Worm (Caenorhabditis elegans): Measurements from ENCODE around the gene Y39A1A.16.
A peak's percentile ranks its signal among the peaks of the same experiment; 100 is the strongest.

The Y39A1A.16 gene

DNA sequence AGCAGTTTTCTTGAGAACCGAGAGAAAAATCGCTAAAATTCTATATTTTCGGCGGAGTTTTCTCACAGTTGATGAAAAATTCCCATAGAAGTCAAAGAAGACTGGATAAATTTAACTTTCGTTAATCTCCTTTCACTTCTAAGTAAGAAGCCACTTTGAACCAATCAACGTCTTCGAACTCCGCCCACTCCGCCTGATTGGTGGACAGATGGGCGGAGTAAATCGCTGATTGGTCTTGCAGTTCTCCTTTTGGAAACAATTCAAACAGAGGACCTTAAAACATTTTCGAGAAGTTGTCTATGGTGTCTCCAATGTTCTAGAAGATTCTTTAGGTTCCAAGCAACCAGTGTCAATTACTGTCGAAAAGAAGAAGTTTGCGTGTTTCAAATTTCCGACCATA is 20.7 kb upstream of the Y39A1A.16 start:
- TF ChIP-seq nhr-21 (tag; optimal IDR thresholded peaks at IDR 0.05) (no peak), nhr-10 (tag; optimal IDR thresholded peaks at IDR 0.05) (no peak), unc-62 (GFP tag; optimal IDR thresholded peaks at IDR 0.05) (no peak), nhr-25 (tag; optimal IDR thresholded peaks at IDR 0.05) (no peak), sma-3 (GFP tag; optimal IDR thresholded peaks at IDR 0.05) (no peak), F13H6.1 (tag; optimal IDR thresholded peaks at IDR 0.05) (no peak), lin-11 (tag; optimal IDR thresholded peaks at IDR 0.05) (no peak), aly-2 (tag; optimal IDR thresholded peaks at IDR 0.05) (no peak)

DNA sequence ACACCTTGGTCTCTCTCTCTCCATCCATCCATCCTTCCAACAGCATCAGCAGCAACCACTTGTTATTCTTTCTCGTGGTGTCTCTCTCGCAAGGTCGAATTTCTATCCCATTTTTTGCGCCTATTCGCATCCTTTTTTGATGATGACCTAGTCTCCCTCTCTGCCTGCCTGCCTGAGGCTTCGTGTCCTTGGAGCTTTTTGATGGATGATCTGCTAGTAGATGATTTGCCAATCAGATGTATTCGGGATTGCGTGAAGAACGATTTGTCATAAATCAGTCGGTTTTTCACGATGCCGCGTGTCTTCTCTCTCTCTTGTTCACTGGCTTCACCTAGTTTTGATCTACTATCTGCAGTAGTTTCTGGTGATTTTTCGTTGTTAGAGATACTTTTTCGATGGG is 17.8 kb upstream of the Y39A1A.16 start:
- TF ChIP-seq ama-1 (optimal IDR thresholded peaks at IDR 0.05) (no peak), ztf-1 (GFP tag; conservative IDR thresholded peaks at IDR 0.05) (no peak), sma-3 (GFP tag; optimal IDR thresholded peaks at IDR 0.05) (peak; percentile 11), F13H6.1 (tag; optimal IDR thresholded peaks at IDR 0.05) (no peak), nhr-25 (tag; optimal IDR thresholded peaks at IDR 0.05) (peak; percentile 30), fos-1 (tag; optimal IDR thresholded peaks at IDR 0.05) (no peak), nhr-129 (tag; optimal IDR thresholded peaks at IDR 0.05) (peak; percentile 7)

DNA sequence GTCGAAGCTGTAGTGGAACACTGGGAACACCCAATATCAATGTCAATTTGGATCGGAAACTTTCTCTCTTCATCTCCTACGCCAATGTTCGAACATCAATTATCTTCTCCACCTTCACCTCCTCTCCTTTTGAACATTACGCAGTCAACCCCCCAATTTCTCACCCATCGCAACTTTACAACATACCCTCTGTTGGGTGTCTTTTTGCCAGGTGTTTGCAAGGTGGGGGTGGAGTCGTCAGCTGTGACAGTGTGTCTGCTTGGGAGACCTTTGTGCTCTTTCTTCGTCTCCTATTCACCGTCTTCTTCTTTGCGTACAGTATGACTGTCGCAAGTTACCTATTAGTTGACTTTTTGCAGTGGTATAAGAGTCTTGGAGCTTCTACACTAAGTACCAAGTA is 12.4 kb upstream of the Y39A1A.16 start:
- TF ChIP-seq ztf-11 (tag; optimal IDR thresholded peaks at IDR 0.05) (no peak), R02D3.7 (tag; optimal IDR thresholded peaks at IDR 0.05) (no peak), mab-5 (tag; optimal IDR thresholded peaks at IDR 0.05) (no peak), nhr-12 (tag; optimal IDR thresholded peaks at IDR 0.05) (no peak), nhr-237 (tag; optimal IDR thresholded peaks at IDR 0.05) (no peak), fos-1 (tag; optimal IDR thresholded peaks at IDR 0.05) (no peak), C34F6.9 (tag; optimal IDR thresholded peaks at IDR 0.05) (no peak), ztf-1 (GFP tag; conservative IDR thresholded peaks at IDR 0.05) (no peak), mdl-1 (tag; optimal IDR thresholded peaks at IDR 0.05) (no peak), unc-39 (tag; optimal IDR thresholded peaks at IDR 0.05) (no peak), blmp-1 (tag; optimal IDR thresholded peaks at IDR 0.05; ENCODE audit: insufficient read depth) (no peak), sma-3 (GFP tag; optimal IDR thresholded peaks at IDR 0.05) (no peak), lin-13 (GFP tag; optimal IDR thresholded peaks at IDR 0.05) (no peak), ceh-82 (tag; optimal IDR thresholded peaks at IDR 0.05) (no peak), ama-1 (optimal IDR thresholded peaks at IDR 0.05) (no peak), nhr-77 (tag; optimal IDR thresholded peaks at IDR 0.05) (no peak), F13H6.1 (tag; optimal IDR thresholded peaks at IDR 0.05) (no peak), sma-9 (GFP tag; optimal IDR thresholded peaks at IDR 0.05) (no peak), sma-9 (tag; optimal IDR thresholded peaks at IDR 0.05) (no peak), Y55F3AM.14 (GFP tag; optimal IDR thresholded peaks at IDR 0.05) (no peak), skn-1 (tag; optimal IDR thresholded peaks at IDR 0.05) (no peak)

DNA sequence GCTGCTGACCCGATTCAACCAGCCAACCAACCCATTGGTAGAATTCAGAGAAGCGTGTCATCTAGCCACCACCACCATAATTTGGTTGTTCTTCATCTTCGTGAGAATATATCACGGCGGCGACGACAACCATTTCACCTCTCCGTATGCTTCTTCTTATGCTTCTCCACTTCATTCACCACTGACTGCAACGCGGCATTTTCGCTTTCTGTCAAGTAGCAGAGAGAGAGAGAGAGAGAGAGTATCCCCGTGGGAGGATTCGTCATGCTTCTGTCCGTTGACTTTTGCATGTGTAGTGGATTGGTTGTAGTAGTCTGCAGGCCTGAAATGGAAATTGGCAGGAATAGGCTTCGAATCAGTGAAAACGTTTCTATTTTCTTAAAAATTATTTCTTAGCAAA is 7.2 kb upstream of the Y39A1A.16 start:
- TF ChIP-seq ztf-1 (GFP tag; conservative IDR thresholded peaks at IDR 0.05) (no peak), unc-55 (GFP tag; optimal IDR thresholded peaks at IDR 0.05) (no peak), C34F6.9 (tag; optimal IDR thresholded peaks at IDR 0.05) (no peak), nhr-6 (tag; optimal IDR thresholded peaks at IDR 0.05) (no peak), unc-62 (GFP tag; optimal IDR thresholded peaks at IDR 0.05) (no peak), blmp-1 (tag; optimal IDR thresholded peaks at IDR 0.05; ENCODE audit: insufficient read depth) (no peak), alr-1 (tag; optimal IDR thresholded peaks at IDR 0.05) (no peak), nhr-237 (tag; optimal IDR thresholded peaks at IDR 0.05) (no peak), crh-2 (tag; optimal IDR thresholded peaks at IDR 0.05) (no peak), R02D3.7 (tag; optimal IDR thresholded peaks at IDR 0.05) (no peak), lin-39 (tag; optimal IDR thresholded peaks at IDR 0.05) (no peak), ZK546.5 (tag; optimal IDR thresholded peaks at IDR 0.05) (no peak), lsy-2 (tag; optimal IDR thresholded peaks at IDR 0.05) (no peak), nhr-77 (tag; optimal IDR thresholded peaks at IDR 0.05) (no peak), F13H6.1 (tag; optimal IDR thresholded peaks at IDR 0.05) (no peak), nhr-25 (tag; optimal IDR thresholded peaks at IDR 0.05) (no peak)

DNA sequence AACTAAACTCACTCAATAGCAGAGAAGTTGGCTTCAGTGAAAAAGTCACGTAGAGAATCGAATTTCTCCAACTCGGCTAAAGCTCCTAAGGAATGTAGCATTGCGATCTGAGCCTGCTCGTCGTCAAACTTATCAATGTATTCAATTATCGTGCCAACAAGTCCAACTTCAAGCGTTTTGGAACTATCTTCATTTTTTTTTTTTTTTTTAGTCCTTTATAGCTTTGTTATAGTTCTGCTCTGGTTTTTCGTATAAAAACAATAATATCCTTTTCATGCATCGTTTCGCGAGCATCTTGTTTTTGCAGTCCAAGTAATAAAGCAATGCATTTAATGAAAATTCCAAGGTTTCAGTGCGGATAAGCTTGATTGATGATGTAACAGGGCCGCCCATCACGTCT is 10.0 kb downstream of the Y39A1A.16 start, which contains the start of gene Y39A1A.31:
Y39A1A.31 (minus strand) TSS at position 101 of the 400 bp plus-strand sequence.
- TF ChIP-seq ZK546.5 (tag; optimal IDR thresholded peaks at IDR 0.05) (no peak), nhr-21 (tag; optimal IDR thresholded peaks at IDR 0.05) (no peak), Y55F3AM.14 (GFP tag; optimal IDR thresholded peaks at IDR 0.05) (no peak), crh-2 (tag; optimal IDR thresholded peaks at IDR 0.05) (no peak), ztf-4 (tag; optimal IDR thresholded peaks at IDR 0.05) (no peak), unc-55 (GFP tag; optimal IDR thresholded peaks at IDR 0.05) (no peak), nhr-11 (tag; optimal IDR thresholded peaks at IDR 0.05) (no peak), nhr-77 (tag; optimal IDR thresholded peaks at IDR 0.05) (no peak), zag-1 (tag; optimal IDR thresholded peaks at IDR 0.05) (no peak), mab-5 (tag; optimal IDR thresholded peaks at IDR 0.05) (no peak), ztf-1 (GFP tag; conservative IDR thresholded peaks at IDR 0.05) (no peak), unc-39 (tag; optimal IDR thresholded peaks at IDR 0.05) (no peak), alr-1 (tag; optimal IDR thresholded peaks at IDR 0.05) (no peak), nhr-12 (tag; optimal IDR thresholded peaks at IDR 0.05) (no peak)
